Fruit fly (Drosophila melanogaster) whole organism, embryonic: Measurements from ENCODE around the gene CG13377.

Experiments
- B-H2 ChIP-seq: fragments of 200-800 bp; sonication (Bioruptor generic); optimal IDR thresholded peaks from 2 replicates; lab custom pipeline; 2018; ENCODE audit warnings: missing biosample characterization, mild to moderate bottlenecking, missing genetic modification characterization
- CG10209 ChIP-seq: fragments of 200-800 bp; sonication (Bioruptor generic); optimal IDR thresholded peaks from 3 replicates; lab custom pipeline; 2017; ENCODE audit warnings: missing biosample characterization, mild to moderate bottlenecking, missing genetic modification characterization, missing genetic modification reagents
- CG10366 ChIP-seq: fragments of 200-800 bp; sonication (Bioruptor generic); IDR thresholded peaks from 2 replicates; pipeline ENCODE4 v1.3.6; 2022; ENCODE audit warnings: missing biosample characterization, missing genetic modification characterization
- CG12769 ChIP-seq: fragments of 200-800 bp; sonication (Bioruptor generic); optimal IDR thresholded peaks from 2 replicates; lab custom pipeline; 2019; ENCODE audit warnings: missing biosample characterization, mild to moderate bottlenecking, missing genetic modification characterization, moderate library complexity
- CG13296 ChIP-seq: fragments of 200-800 bp; sonication (Bioruptor generic); optimal IDR thresholded peaks from 3 replicates; lab custom pipeline; 2018; ENCODE audit warnings: missing biosample characterization, mild to moderate bottlenecking, missing genetic modification characterization
- CG14710 ChIP-seq: fragments of 200-800 bp; sonication (Bioruptor generic); optimal IDR thresholded peaks from 3 replicates; lab custom pipeline; 2019; ENCODE audit warnings: missing biosample characterization, mild to moderate bottlenecking, missing genetic modification characterization, moderate library complexity
- CG15696 ChIP-seq: fragments of 200-800 bp; sonication (Bioruptor generic); optimal IDR thresholded peaks from 2 replicates; lab custom pipeline; 2019; ENCODE audit warnings: missing biosample characterization, mild to moderate bottlenecking, missing genetic modification characterization, moderate library complexity
- CG17328 ChIP-seq: fragments of 200-800 bp; sonication (Bioruptor generic); IDR thresholded peaks from 2 replicates; pipeline ENCODE4 v1.3.6; 2022; ENCODE audit warnings: missing biosample characterization, missing genetic modification characterization
- CG17361 ChIP-seq: fragments of 200-800 bp; sonication (Bioruptor generic); IDR thresholded peaks from 3 replicates; pipeline ENCODE4 v1.3.6; 2022; ENCODE audit warnings: missing biosample characterization, missing genetic modification characterization
- CG17829 ChIP-seq: fragments of 200-800 bp; optimal IDR thresholded peaks from 2 replicates; lab custom pipeline; 2019; ENCODE audit warnings: missing biosample characterization, mild to moderate bottlenecking, missing genetic modification characterization, moderate library complexity
- CG2712 ChIP-seq: fragments of 200-800 bp; optimal IDR thresholded peaks from 3 replicates; lab custom pipeline; 2019; ENCODE audit warnings: missing biosample characterization, mild to moderate bottlenecking, missing genetic modification characterization, moderate library complexity
- CG34224 ChIP-seq: fragments of 200-800 bp; sonication (Bioruptor generic); IDR thresholded peaks from 3 replicates; pipeline ENCODE4 v1.3.6; 2022; ENCODE audit warnings: missing biosample characterization, missing genetic modification characterization; ENCODE audit not compliant: partially characterized antibody
- CG42726 ChIP-seq: fragments of 200-800 bp; sonication (Bioruptor generic); IDR thresholded peaks from 2 replicates; pipeline ENCODE4 v1.3.6; 2022; ENCODE audit warnings: missing biosample characterization, missing genetic modification characterization; ENCODE audit not compliant: partially characterized antibody
- CG4404 ChIP-seq: fragments of 200-800 bp; sonication (Bioruptor generic); IDR thresholded peaks from 2 replicates; pipeline ENCODE4 v1.3.6; 2022; ENCODE audit warnings: missing biosample characterization, missing genetic modification characterization
- CG5953 ChIP-seq: fragments of 200-800 bp; sonication (Bioruptor generic); IDR thresholded peaks from 2 replicates; pipeline ENCODE4 v1.3.6; 2022; ENCODE audit warnings: missing biosample characterization, missing genetic modification characterization
- CG6689 ChIP-seq: fragments of 200-800 bp; sonication (Bioruptor generic); IDR thresholded peaks from 2 replicates; pipeline ENCODE4 v1.3.6; 2022; ENCODE audit warnings: missing biosample characterization, missing genetic modification characterization
- CG6791 ChIP-seq: fragments of 200-800 bp; sonication (Bioruptor generic); IDR thresholded peaks from 3 replicates; pipeline ENCODE4 v1.3.6; 2022; ENCODE audit warnings: missing biosample characterization, missing genetic modification characterization; ENCODE audit not compliant: partially characterized antibody
- CG7271 ChIP-seq: fragments of 200-800 bp; sonication (Bioruptor generic); optimal IDR thresholded peaks from 2 replicates; lab custom pipeline; 2018; ENCODE audit warnings: missing biosample characterization, mild to moderate bottlenecking, missing genetic modification characterization, moderate library complexity
- CG7372 ChIP-seq: fragments of 200-800 bp; sonication (Bioruptor generic); IDR thresholded peaks from 2 replicates; pipeline ENCODE4 v1.3.6; 2022; ENCODE audit warnings: missing biosample characterization, missing genetic modification characterization
- CG7839 ChIP-seq: fragments of 200-800 bp; sonication (Bioruptor generic); optimal IDR thresholded peaks from 3 replicates; lab custom pipeline; 2018; ENCODE audit warnings: missing biosample characterization, mild to moderate bottlenecking, missing genetic modification characterization, moderate library complexity
- CoRest ChIP-seq: fragments of 200-800 bp; sonication (Bioruptor generic); optimal IDR thresholded peaks from 3 replicates; lab custom pipeline; 2018; ENCODE audit warnings: missing biosample characterization, mild to moderate bottlenecking, missing genetic modification characterization, moderate library complexity
- D ChIP-seq, 2 experiments: fragments of 200-800 bp in 1 of 2; fragments of >200 bp in 1 of 2; sonication (Bioruptor generic) in 1 of 2; optimal IDR thresholded peaks; 2 replicates in 1 of 2; 3 replicates in 1 of 2; lab custom pipeline; 2017; ENCODE audit warnings: mild to moderate bottlenecking in 1 of 2, missing biosample characterization in 1 of 2, missing genetic modification characterization in 1 of 2, missing genetic modification reagents in 1 of 2
- Dip2 ChIP-seq: fragments of 200-800 bp; sonication (Bioruptor generic); IDR thresholded peaks from 2 replicates; pipeline ENCODE4 v1.3.6; 2022; ENCODE audit warnings: missing biosample characterization, missing genetic modification characterization
- Dref ChIP-seq: fragments of 200-800 bp; sonication (Bioruptor generic); IDR thresholded peaks from 2 replicates; pipeline ENCODE4 v1.3.6; 2022; ENCODE audit warnings: missing biosample characterization, missing genetic modification characterization
- Gsc ChIP-seq: fragments of 200-800 bp; sonication (Bioruptor generic); IDR thresholded peaks from 2 replicates; pipeline ENCODE4 v1.3.6; 2022; ENCODE audit warnings: missing biosample characterization, missing genetic modification characterization
- Med ChIP-seq: fragments of 200-800 bp; sonication (Bioruptor generic); peaks from one replicate; lab custom pipeline; 2016; ENCODE audit warnings: missing biosample characterization, missing genetic modification characterization, mild to moderate bottlenecking, inconsistent platforms, moderate library complexity
- NC2β ChIP-seq: fragments of 200-800 bp; sonication (Bioruptor generic); optimal IDR thresholded peaks from 2 replicates; lab custom pipeline; 2016; ENCODE audit warnings: missing biosample characterization, missing genetic modification characterization
- Nf-YC ChIP-seq: fragments of 200-800 bp; optimal IDR thresholded peaks from 3 replicates; lab custom pipeline; 2019; ENCODE audit warnings: missing biosample characterization, mild to moderate bottlenecking, missing genetic modification characterization, moderate library complexity
- Sox100B ChIP-seq: fragments of 200-800 bp; sonication (Bioruptor generic); optimal IDR thresholded peaks from 3 replicates; lab custom pipeline; 2018; ENCODE audit warnings: missing biosample characterization, mild to moderate bottlenecking, missing genetic modification characterization
- Spps ChIP-seq: fragments of 200-800 bp; sonication (Bioruptor generic); optimal IDR thresholded peaks from 2 replicates; lab custom pipeline; 2018; ENCODE audit warnings: missing biosample characterization, mild to moderate bottlenecking, missing genetic modification characterization
- Ssrp ChIP-seq: fragments of 200-800 bp; sonication (Bioruptor generic); optimal IDR thresholded peaks from 2 replicates; lab custom pipeline; 2018; ENCODE audit warnings: missing biosample characterization, mild to moderate bottlenecking, missing genetic modification characterization, moderate library complexity
- Tbp ChIP-seq: fragments of >200 bp; optimal IDR thresholded peaks from 2 replicates; lab custom pipeline; 2018; ENCODE audit warnings: missing biosample characterization, missing genetic modification characterization
- al ChIP-seq: fragments of 200-800 bp; sonication (Bioruptor generic); IDR thresholded peaks from 2 replicates; pipeline ENCODE4 v1.3.6; 2022; ENCODE audit warnings: missing biosample characterization, missing genetic modification characterization
- chn ChIP-seq: fragments of 200-800 bp; sonication (Bioruptor generic); optimal IDR thresholded peaks from 2 replicates; lab custom pipeline; 2016; ENCODE audit warnings: missing biosample characterization, missing genetic modification characterization
- gro ChIP-seq: fragments of 200-800 bp; sonication (Bioruptor generic); optimal IDR thresholded peaks from 2 replicates; lab custom pipeline; 2016; ENCODE audit warnings: missing biosample characterization, missing genetic modification characterization
- hb ChIP-seq: fragments of 200-800 bp; sonication (Bioruptor generic); IDR thresholded peaks from 3 replicates; pipeline ENCODE4 v1.3.6; 2022; ENCODE audit warnings: missing biosample characterization, missing genetic modification characterization; ENCODE audit not compliant: partially characterized antibody
- jumu ChIP-seq: fragments of 200-800 bp; sonication (Bioruptor generic); optimal IDR thresholded peaks from 3 replicates; lab custom pipeline; 2016; ENCODE audit warnings: missing biosample characterization, missing genetic modification characterization
- lab ChIP-seq: fragments of 200-800 bp; sonication (Bioruptor generic); optimal IDR thresholded peaks from 3 replicates; lab custom pipeline; 2017; ENCODE audit warnings: missing biosample characterization, missing genetic modification characterization, mild to moderate bottlenecking, moderate library complexity, missing genetic modification reagents
- nmo ChIP-seq: fragments of 200-800 bp; sonication (Bioruptor generic); optimal IDR thresholded peaks from 2 replicates; lab custom pipeline; 2018; ENCODE audit warnings: missing biosample characterization, mild to moderate bottlenecking, missing genetic modification characterization, moderate library complexity
- row ChIP-seq: fragments of 200-800 bp; sonication (Bioruptor generic); IDR thresholded peaks from 3 replicates; pipeline ENCODE4 v1.3.6; 2022; ENCODE audit warnings: missing biosample characterization, missing genetic modification characterization
- so ChIP-seq: fragments of 200-800 bp; sonication (Bioruptor generic); IDR thresholded peaks from 3 replicates; pipeline ENCODE4 v1.3.6; 2022; ENCODE audit warnings: missing biosample characterization, missing genetic modification characterization
- ssp ChIP-seq: fragments of 200-800 bp; sonication (Bioruptor generic); IDR thresholded peaks from 2 replicates; pipeline ENCODE4 v1.3.6; 2022; ENCODE audit warnings: missing biosample characterization, missing genetic modification characterization
- tll ChIP-seq, 2 experiments: fragments of 200-800 bp in 1 of 2; fragments of >200 bp in 1 of 2; sonication (Bioruptor generic) in 1 of 2; optimal IDR thresholded peaks; 2 replicates each; lab custom pipeline; 2017 to 2019; ENCODE audit warnings: missing biosample characterization in 2 of 2, missing genetic modification characterization in 2 of 2, mild to moderate bottlenecking in 1 of 2, moderate library complexity in 1 of 2
- vvl ChIP-seq: fragments of 200-800 bp; sonication (Bioruptor generic); IDR thresholded peaks from 2 replicates; pipeline ENCODE4 v1.3.6; 2022; ENCODE audit warnings: missing biosample characterization, missing genetic modification characterization
- zen2 ChIP-seq: fragments of 200-800 bp; sonication (Bioruptor generic); IDR thresholded peaks from 3 replicates; pipeline ENCODE4 v1.3.6; 2022; ENCODE audit warnings: missing biosample characterization, missing genetic modification characterization; ENCODE audit not compliant: partially characterized antibody

CG13377 gene

dm6 chrX:255369-255768 lies 8.4 kb downstream of the CG13377 start, which contains the start of gene cin (continued):
- no peak for TF ChIP-seq CG5953 (GFP tag; lab: Robert Waterston, UW)
- TF ChIP-seq CG14710 (tag; lab: Kevin White, UChicago): peak; percentile 99
- TF ChIP-seq CG17361: peak; percentile 62
- TF ChIP-seq Nf-YC: no peak
- TF ChIP-seq CoRest (tag; lab: Kevin White, UChicago): peak; percentile 61
- TF ChIP-seq Dref (GFP tag; lab: Robert Waterston, UW): peak; percentile 58
- TF ChIP-seq CG34224 (GFP tag; lab: Robert Waterston, UW): no peak
- no peak for TF ChIP-seq hb
- TF ChIP-seq vvl (GFP tag; lab: Robert Waterston, UW): 0 out of 2 replicates have a peak, but pooled peaks have one; percentile 36
- TF ChIP-seq ssp (GFP tag; lab: Robert Waterston, UW): no peak
- TF ChIP-seq CG6791: no peak
- peak; percentile 64 for TF ChIP-seq CG7839 (tag; lab: Kevin White, UChicago)
- TF ChIP-seq CG10209 (GFP tag; lab: Kevin White, UChicago): peak; percentile 34
- TF ChIP-seq Gsc (GFP tag; lab: Robert Waterston, UW): no peak
- no peak for TF ChIP-seq CG7372
- TF ChIP-seq Med: peak; percentile 75
- no peak for TF ChIP-seq so (GFP tag; lab: Robert Waterston, UW)
- no peak for TF ChIP-seq tll (GFP tag; optimal IDR thresholded peaks at IDR 0.05; lab: Kevin White, UChicago)
- peak; percentile 69 for TF ChIP-seq row (GFP tag; lab: Robert Waterston, UW)
- TF ChIP-seq Sox100B (GFP tag; lab: Kevin White, UChicago): peak; percentile 44
- no peak for TF ChIP-seq D (optimal IDR thresholded peaks at IDR 0.05; lab: Kevin White, UChicago)
- TF ChIP-seq D (GFP tag; optimal IDR thresholded peaks at IDR 0.05; lab: Kevin White, UChicago): no peak
- TF ChIP-seq nmo (GFP tag; lab: Kevin White, UChicago): peak; percentile 57
- TF ChIP-seq CG15696: peak; percentile 21
- 0 out of 2 replicates have a peak, but pooled peaks have one; percentile 15 for TF ChIP-seq CG17328 (GFP tag; lab: Robert Waterston, UW)
- TF ChIP-seq NC2β (GFP tag; lab: Kevin White, UChicago): no peak
- no peak for TF ChIP-seq Tbp (GFP tag; lab: Kevin White, UChicago)
- TF ChIP-seq CG2712: peak; percentile 60
- TF ChIP-seq CG7271: no peak
- TF ChIP-seq CG13296 (GFP tag; lab: Kevin White, UChicago): peak; percentile 21
- no peak for TF ChIP-seq CG10366 (GFP tag; lab: Robert Waterston, UW)
- no peak for TF ChIP-seq lab (GFP tag; lab: Kevin White, UChicago)
- peak; percentile 38 for TF ChIP-seq CG17829 (tag; lab: Kevin White, UChicago)
- no peak for TF ChIP-seq CG42726 (GFP tag; lab: Robert Waterston, UW)
- peak; percentile 13 for TF ChIP-seq Spps (tag; lab: Kevin White, UChicago)
- no peak for TF ChIP-seq chn (GFP tag; lab: Kevin White, UChicago)
- TF ChIP-seq Dip2 (GFP tag; lab: Robert Waterston, UW): no peak
- TF ChIP-seq Ssrp: peak; percentile 29
- TF ChIP-seq jumu (GFP tag; lab: Kevin White, UChicago): no peak
- no peak for TF ChIP-seq CG12769 (tag; lab: Kevin White, UChicago)
- TF ChIP-seq zen2 (GFP tag; lab: Robert Waterston, UW): no peak
- TF ChIP-seq gro (GFP tag; lab: Kevin White, UChicago): no peak
- TF ChIP-seq al (GFP tag; lab: Robert Waterston, UW): no peak
- TF ChIP-seq CG6689 (GFP tag; lab: Robert Waterston, UW): peak; percentile 9; the same call in 1 of the 2 replicates
- peak; percentile 26; the same call in 1 of the 2 replicates for TF ChIP-seq CG4404
- peak; percentile 3 for TF ChIP-seq B-H2 (GFP tag; lab: Kevin White, UChicago)
